Worm (Caenorhabditis elegans): ENCODE results near the gene F58E6.8.

- TF ChIP-seq nhr-11 (tag; optimal IDR thresholded peaks at IDR 0.05), result no peak
- TF ChIP-seq elt-1 (tag; optimal IDR thresholded peaks at IDR 0.05), result no peak
- TF ChIP-seq unc-62 (GFP tag; optimal IDR thresholded peaks at IDR 0.05), result no peak
- TF ChIP-seq lsy-2 (tag; optimal IDR thresholded peaks at IDR 0.05), result no peak
- TF ChIP-seq lin-39 (tag; optimal IDR thresholded peaks at IDR 0.05), result no peak
- TF ChIP-seq snpc-4 (tag; optimal IDR thresholded peaks at IDR 0.05), result no peak
- TF ChIP-seq lin-13 (GFP tag; optimal IDR thresholded peaks at IDR 0.05), result no peak
- TF ChIP-seq nhr-237 (tag; optimal IDR thresholded peaks at IDR 0.05), result no peak
- TF ChIP-seq lin-11 (tag; optimal IDR thresholded peaks at IDR 0.05), result no peak
Measured at ce11 chrV:9737287-9737686, 18.3 kb downstream of the F58E6.8 start, which contains the start of gene aqp-4.
